Worm (Caenorhabditis elegans) whole organism, L4 larva: ENCODE results near the gene K02H11.4.

Source experiments
- F26F4.8 ChIP-seq: fragments of 200-800 bp; sonication (Bioruptor generic); conservative IDR thresholded peaks from 2 replicates; pipeline ENCODE4 v1.3.6; 2022; ENCODE audit warnings: missing genetic modification characterization, missing compliant biosample characterization
- Y5F2A.4 ChIP-seq: fragments of 200-800 bp; sonication (Bioruptor generic); optimal IDR thresholded peaks from 2 replicates; lab custom pipeline; 2018; ENCODE audit warnings: mild to moderate bottlenecking, missing genetic modification characterization, missing compliant biosample characterization
- ZK546.5 ChIP-seq, 2 experiments: sonication (generic microtip); optimal IDR thresholded peaks; 2 replicates each; lab custom pipeline; 2017; ENCODE audit warnings: missing biosample characterization in 2 of 2, missing genetic modification characterization in 2 of 2
- aha-1 ChIP-seq: fragments of 150-350 bp; peaks from one replicate; lab custom pipeline; 2014; ENCODE audit warnings: missing biosample characterization, missing genetic modification characterization
- attf-4 ChIP-seq: sonication (generic microtip); optimal IDR thresholded peaks from 3 replicates; lab custom pipeline; 2017; ENCODE audit warnings: missing biosample characterization, missing genetic modification characterization
- ceh-44 ChIP-seq: fragments of 200-800 bp; sonication (Bioruptor generic); IDR thresholded peaks from 2 replicates; pipeline ENCODE4 v1.3.6; 2022; ENCODE audit warnings: missing genetic modification reagents, missing genetic modification characterization, missing compliant biosample characterization
- daf-8 ChIP-seq: fragments of 200-800 bp; sonication (Bioruptor generic); IDR thresholded peaks from 2 replicates; pipeline ENCODE4 v1.3.6; 2022; ENCODE audit warnings: missing genetic modification characterization, missing compliant biosample characterization
- dmd-9 ChIP-seq: fragments of 200-800 bp; sonication (Bioruptor generic); IDR thresholded peaks from 2 replicates; pipeline ENCODE4 v1.3.6; 2022; ENCODE audit warnings: missing genetic modification reagents, missing genetic modification characterization, missing compliant biosample characterization
- egl-27 ChIP-seq: sonication (generic microtip); optimal IDR thresholded peaks from 3 replicates; lab custom pipeline; 2017; ENCODE audit warnings: missing biosample characterization, missing genetic modification reagents, missing genetic modification characterization
- fkh-10 ChIP-seq: fragments of 150-350 bp; optimal IDR thresholded peaks from 2 replicates; lab custom pipeline; 2014; ENCODE audit warnings: missing biosample characterization, missing genetic modification reagents, missing genetic modification characterization
- hif-1 ChIP-seq, 2 experiments: sonication (generic microtip); optimal IDR thresholded peaks; 2 replicates each; lab custom pipeline; 2016 to 2017; ENCODE audit warnings: missing compliant biosample characterization in 2 of 2, missing genetic modification characterization in 2 of 2, missing genetic modification reagents in 2 of 2, missing genotype in 2 of 2, mild to moderate bottlenecking in 1 of 2
- hlh-11 ChIP-seq: fragments of 200-800 bp; sonication (Bioruptor generic); optimal IDR thresholded peaks from 2 replicates; lab custom pipeline; 2018; ENCODE audit warnings: mild to moderate bottlenecking, missing genetic modification characterization, missing compliant biosample characterization
- hlh-30 ChIP-seq: sonication (generic microtip); optimal IDR thresholded peaks from 2 replicates; lab custom pipeline; 2017; ENCODE audit warnings: antibody characterized with exemption, mild to moderate bottlenecking, missing genetic modification characterization, missing compliant biosample characterization; ENCODE audit not compliant: insufficient read depth
- lim-7 ChIP-seq: fragments of 200-800 bp; sonication (Bioruptor generic); IDR thresholded peaks from 2 replicates; pipeline ENCODE4 v1.3.6; 2022; ENCODE audit warnings: missing genetic modification characterization, missing compliant biosample characterization
- lin-13 ChIP-seq: fragments of 150-350 bp; optimal IDR thresholded peaks from 2 replicates; lab custom pipeline; 2014; ENCODE audit warnings: missing biosample characterization, missing genetic modification reagents, missing genetic modification characterization
- lin-29 ChIP-seq: fragments of 200-800 bp; sonication (Bioruptor generic); IDR thresholded peaks from 2 replicates; pipeline ENCODE4 v1.3.6; 2022; ENCODE audit warnings: missing genetic modification reagents, missing genetic modification characterization, missing compliant biosample characterization
- lin-38 ChIP-seq: fragments of 200-800 bp; sonication (Bioruptor generic); IDR thresholded peaks from 2 replicates; pipeline ENCODE4 v1.3.6; 2022; ENCODE audit warnings: missing genetic modification reagents, missing genetic modification characterization, missing compliant biosample characterization
- lir-3 ChIP-seq: sonication (generic microtip); optimal IDR thresholded peaks from 2 replicates; lab custom pipeline; 2016; ENCODE audit warnings: mild to moderate bottlenecking, missing genetic modification characterization, missing compliant biosample characterization
- mxl-2 ChIP-seq: fragments of 200-800 bp; sonication (Bioruptor generic); conservative IDR thresholded peaks from 2 replicates; pipeline ENCODE4 v1.3.6; 2022; ENCODE audit warnings: missing genetic modification reagents, missing genetic modification characterization, missing compliant biosample characterization
- nhr-10 ChIP-seq: fragments of 150-350 bp; optimal IDR thresholded peaks from 2 replicates; lab custom pipeline; 2014; ENCODE audit warnings: missing biosample characterization, missing genetic modification characterization
- nhr-25 ChIP-seq: sonication (generic microtip); optimal IDR thresholded peaks from 2 replicates; lab custom pipeline; 2017; ENCODE audit warnings: missing genetic modification characterization, mild to moderate bottlenecking, missing compliant biosample characterization, antibody characterized with exemption, moderate library complexity, borderline replicate concordance; ENCODE audit not compliant: insufficient read depth
- nhr-28 ChIP-seq: fragments of 150-350 bp; optimal IDR thresholded peaks from 2 replicates; lab custom pipeline; 2014; ENCODE audit warnings: missing biosample characterization, missing genetic modification characterization
- nhr-42 ChIP-seq: fragments of 200-800 bp; sonication (Bioruptor generic); IDR thresholded peaks from 2 replicates; pipeline ENCODE4 v1.3.6; 2022; ENCODE audit warnings: missing genetic modification characterization, missing compliant biosample characterization
- nhr-48 ChIP-seq: sonication (generic microtip); optimal IDR thresholded peaks from 2 replicates; lab custom pipeline; 2016; ENCODE audit warnings: mild to moderate bottlenecking, missing genetic modification characterization, missing compliant biosample characterization
- php-3 ChIP-seq: fragments of 200-800 bp; sonication (Bioruptor generic); IDR thresholded peaks from 2 replicates; pipeline ENCODE4 v1.3.6; 2022; ENCODE audit warnings: missing genetic modification reagents, missing genetic modification characterization, missing compliant biosample characterization
- pqm-1 ChIP-seq: sonication (generic microtip); optimal IDR thresholded peaks from 2 replicates; lab custom pipeline; 2017; ENCODE audit warnings: missing biosample characterization, missing genetic modification characterization
- rbr-2 ChIP-seq: sonication (generic microtip); optimal IDR thresholded peaks from 2 replicates; lab custom pipeline; 2016; ENCODE audit warnings: missing genotype, missing genetic modification characterization, missing compliant biosample characterization
- saeg-2 ChIP-seq: fragments of 200-800 bp; sonication (Bioruptor generic); IDR thresholded peaks from 2 replicates; pipeline ENCODE4 v1.3.6; 2022; ENCODE audit warnings: missing genetic modification reagents, missing genetic modification characterization, missing compliant biosample characterization
- sdz-12 ChIP-seq: fragments of 200-800 bp; sonication (Bioruptor generic); optimal IDR thresholded peaks from 2 replicates; lab custom pipeline; 2018; ENCODE audit warnings: mild to moderate bottlenecking, missing genetic modification characterization, missing compliant biosample characterization
- set-16 ChIP-seq: fragments of 200-800 bp; sonication (Bioruptor generic); IDR thresholded peaks from 2 replicates; pipeline ENCODE4 v1.3.6; 2022; ENCODE audit warnings: missing genetic modification reagents, missing genetic modification characterization, missing compliant biosample characterization
- snpc-4 ChIP-seq: fragments of 150-350 bp; optimal IDR thresholded peaks from 2 replicates; lab custom pipeline; 2014; ENCODE audit warnings: missing biosample characterization, missing genetic modification characterization
- spr-1 ChIP-seq: sonication (generic microtip); optimal IDR thresholded peaks from 2 replicates; lab custom pipeline; 2016; ENCODE audit warnings: mild to moderate bottlenecking, missing genetic modification characterization, missing compliant biosample characterization
- spr-3 ChIP-seq: fragments of 200-800 bp; sonication (Bioruptor generic); optimal IDR thresholded peaks from 2 replicates; lab custom pipeline; 2018; ENCODE audit warnings: mild to moderate bottlenecking, missing genetic modification characterization, missing compliant biosample characterization
- unc-62 ChIP-seq, 3 experiments: fragments of 150-350 bp in 1 of 3; sonication (generic microtip); optimal IDR thresholded peaks in 2 of 3; peaks in 1 of 3; 1 replicate in 1 of 3; 2 replicates in 2 of 3; lab custom pipeline; 2014 to 2017; ENCODE audit warnings: missing biosample characterization in 3 of 3, missing genetic modification characterization in 3 of 3, missing genetic modification reagents in 3 of 3, missing genotype in 1 of 3
- vab-7 ChIP-seq: fragments of 200-800 bp; sonication (Bioruptor generic); IDR thresholded peaks from 2 replicates; pipeline ENCODE4 v1.3.6; 2022; ENCODE audit warnings: missing genetic modification reagents, missing genetic modification characterization, missing compliant biosample characterization
- zag-1 ChIP-seq: fragments of 150-350 bp; optimal IDR thresholded peaks from 2 replicates; lab custom pipeline; 2014; ENCODE audit warnings: missing biosample characterization, missing genetic modification characterization
- ztf-11 ChIP-seq: fragments of 150-350 bp; optimal IDR thresholded peaks from 2 replicates; lab custom pipeline; 2014; ENCODE audit warnings: missing biosample characterization, missing genetic modification characterization

Gene K02H11.4

ce11 chrV:1541786-1542185 is 10.7 kb upstream of the K02H11.4 start, which contains the start of gene oac-31:
Gene oac-31, minus strand, starts transcription at chrV:1541886.
- TF ChIP-seq pqm-1 (tag; lab: Kevin White, UChicago) (peak; percentile 20), spr-3 (GFP tag; lab: Kevin White, UChicago) (no peak), nhr-28 (peak; percentile 1)

ce11 chrV:1540249-1540648 is 9.2 kb upstream of the K02H11.4 start:
- TF ChIP-seq egl-27 (tag; lab: Kevin White, UChicago): no peak
- peak; percentile 94 for TF ChIP-seq aha-1 (tag; lab: Kevin White, UChicago)

- TF ChIP-seq fkh-10 (GFP tag; lab: Kevin White, UChicago) (no peak), unc-62 (GFP tag; optimal IDR thresholded peaks at IDR 0.05 in 1 of 2; lab: Kevin White, UChicago) (peak in 1 of 2 experiments; percentile 93), unc-62 (tag; optimal IDR thresholded peaks at IDR 0.05; lab: Kevin White, UChicago) (no peak)
Measured at ce11 chrV:1538842-1539241, 7.8 kb upstream of the K02H11.4 start.

- TF ChIP-seq hlh-11 (tag; lab: Kevin White, UChicago): no peak
- TF ChIP-seq vab-7 (GFP tag; lab: Robert Waterston, UW): no peak
- TF ChIP-seq lin-38 (GFP tag; lab: Robert Waterston, UW): no peak
- TF ChIP-seq F26F4.8 (GFP tag; lab: Robert Waterston, UW): no peak
- TF ChIP-seq daf-8 (GFP tag; lab: Robert Waterston, UW): no peak
- TF ChIP-seq hif-1 (tag; optimal IDR thresholded peaks at IDR 0.05; lab: Kevin White, UChicago): no peak
- TF ChIP-seq ceh-44 (GFP tag; lab: Robert Waterston, UW): no peak
- TF ChIP-seq snpc-4: no peak
- TF ChIP-seq dmd-9 (GFP tag; lab: Robert Waterston, UW): no peak
- no peak for TF ChIP-seq mxl-2 (GFP tag; lab: Robert Waterston, UW)
- TF ChIP-seq lim-7: no peak
- TF ChIP-seq pqm-1 (tag; lab: Kevin White, UChicago): no peak
- no peak for TF ChIP-seq hlh-30 (tag; lab: Kevin White, UChicago)
- no peak for TF ChIP-seq ZK546.5 (tag; optimal IDR thresholded peaks at IDR 0.05; lab: Kevin White, UChicago)
- no peak for TF ChIP-seq lin-29 (GFP tag; lab: Robert Waterston, UW)
Measured at ce11 chrV:1536979-1537378, 5.9 kb upstream of the K02H11.4 start, which contains the start of gene K02H11.9. Gene K02H11.9, minus strand, starts transcription at chrV:1537079.

ce11 chrV:1534315-1534714 is 3.3 kb upstream of the K02H11.4 start, which contains the start of gene trx-5:
Gene trx-5, minus strand, starts transcription at chrV:1534415.
- no peak for TF ChIP-seq zag-1 (tag; lab: Kevin White, UChicago)
- no peak for TF ChIP-seq saeg-2 (GFP tag; lab: Robert Waterston, UW)
- TF ChIP-seq spr-1 (tag; lab: Kevin White, UChicago): no peak
- TF ChIP-seq nhr-48: no peak
- no peak for TF ChIP-seq Y5F2A.4
- no peak for TF ChIP-seq sdz-12
- TF ChIP-seq unc-62 (GFP tag; optimal IDR thresholded peaks at IDR 0.05 in 1 of 2; lab: Kevin White, UChicago): no peak
- TF ChIP-seq unc-62 (tag; optimal IDR thresholded peaks at IDR 0.05; lab: Kevin White, UChicago): no peak
- TF ChIP-seq lin-13 (GFP tag; lab: Kevin White, UChicago): no peak
- no peak for TF ChIP-seq dmd-9 (GFP tag; lab: Robert Waterston, UW)
- no peak for TF ChIP-seq rbr-2 (tag; lab: Kevin White, UChicago)
- no peak for TF ChIP-seq attf-4 (tag; lab: Kevin White, UChicago)
- no peak for TF ChIP-seq nhr-25
- no peak for TF ChIP-seq nhr-42 (GFP tag; lab: Robert Waterston, UW)
- no peak for TF ChIP-seq lin-38 (GFP tag; lab: Robert Waterston, UW)
- no peak for TF ChIP-seq php-3 (GFP tag; lab: Robert Waterston, UW)
- no peak for TF ChIP-seq nhr-10 (tag; lab: Kevin White, UChicago)
- no peak for TF ChIP-seq ztf-11
- no peak for TF ChIP-seq set-16 (GFP tag; lab: Robert Waterston, UW)
- TF ChIP-seq lir-3 (tag; lab: Kevin White, UChicago): no peak
